Fruit fly (Drosophila melanogaster) whole organism, embryonic: ENCODE results near the gene wge.

Experiments used
- Abd-B ChIP-seq: fragments of 200-800 bp; sonication (Bioruptor generic); optimal IDR thresholded peaks from 2 replicates; lab custom pipeline; 2018; ENCODE audit warnings: missing biosample characterization, mild to moderate bottlenecking, missing genetic modification characterization, moderate library complexity
- CG10267 ChIP-seq: fragments of 200-800 bp; sonication (Bioruptor generic); optimal IDR thresholded peaks from 2 replicates; lab custom pipeline; 2018; ENCODE audit warnings: missing biosample characterization, mild to moderate bottlenecking, missing genetic modification characterization, moderate library complexity
- CG10654 ChIP-seq: fragments of 200-800 bp; sonication (Bioruptor generic); optimal IDR thresholded peaks from 2 replicates; lab custom pipeline; 2016; ENCODE audit warnings: missing biosample characterization, missing genetic modification characterization
- CG11093 ChIP-seq: fragments of 200-800 bp; sonication (Bioruptor generic); IDR thresholded peaks from 3 replicates; pipeline ENCODE4 v1.3.6; 2022; ENCODE audit warnings: missing biosample characterization, missing genetic modification characterization
- CG12104 ChIP-seq: fragments of 200-800 bp; sonication (Bioruptor generic); optimal IDR thresholded peaks from 3 replicates; lab custom pipeline; 2016; ENCODE audit warnings: missing biosample characterization, missing genetic modification characterization
- CG1647 ChIP-seq: fragments of 200-800 bp; sonication (Bioruptor generic); optimal IDR thresholded peaks from 3 replicates; lab custom pipeline; 2016; ENCODE audit warnings: missing biosample characterization, missing genetic modification characterization
- CG2199 ChIP-seq: fragments of 200-800 bp; sonication (Bioruptor generic); IDR thresholded peaks from 3 replicates; pipeline ENCODE4 v1.3.6; 2022; ENCODE audit warnings: missing biosample characterization, missing genetic modification characterization
- CG3163 ChIP-seq: fragments of 200-800 bp; sonication (Bioruptor generic); optimal IDR thresholded peaks from 3 replicates; lab custom pipeline; 2016; ENCODE audit warnings: missing biosample characterization, missing genetic modification characterization
- CG32772 ChIP-seq: fragments of 200-800 bp; sonication (Bioruptor generic); IDR thresholded peaks from 2 replicates; pipeline ENCODE4 v1.3.6; 2022; ENCODE audit warnings: missing biosample characterization, missing genetic modification characterization
- CG4360 ChIP-seq: fragments of 200-800 bp; sonication (Bioruptor generic); IDR thresholded peaks from 2 replicates; pipeline ENCODE4 v1.3.6; 2022; ENCODE audit warnings: missing biosample characterization, missing genetic modification characterization
- CG4424 ChIP-seq: fragments of 200-800 bp; sonication (Bioruptor generic); optimal IDR thresholded peaks from 3 replicates; lab custom pipeline; 2016; ENCODE audit warnings: missing biosample characterization, missing genetic modification characterization
- CG6689 ChIP-seq: fragments of 200-800 bp; sonication (Bioruptor generic); IDR thresholded peaks from 2 replicates; pipeline ENCODE4 v1.3.6; 2022; ENCODE audit warnings: missing biosample characterization, missing genetic modification characterization
- CG8359 ChIP-seq: fragments of 200-800 bp; sonication (Bioruptor generic); optimal IDR thresholded peaks from 2 replicates; lab custom pipeline; 2017; ENCODE audit warnings: missing biosample characterization, mild to moderate bottlenecking, missing genetic modification characterization, borderline replicate concordance
- CTCF ChIP-seq: fragments of 200-800 bp; sonication (Bioruptor generic); optimal IDR thresholded peaks from 2 replicates; lab custom pipeline; 2017; ENCODE audit warnings: missing biosample characterization, mild to moderate bottlenecking, missing genetic modification characterization, moderate library complexity
- Doc3 ChIP-seq: fragments of 200-800 bp; sonication (Bioruptor generic); IDR thresholded peaks from 3 replicates; pipeline ENCODE4 v1.3.6; 2022; ENCODE audit warnings: missing biosample characterization, missing genetic modification characterization; ENCODE audit not compliant: partially characterized antibody
- Drgx ChIP-seq: fragments of 200-800 bp; sonication (Bioruptor generic); IDR thresholded peaks from 2 replicates; pipeline ENCODE4 v1.3.6; 2022; ENCODE audit warnings: missing biosample characterization, missing genetic modification characterization
- Lpt ChIP-seq: fragments of >200 bp; optimal IDR thresholded peaks from 2 replicates; lab custom pipeline; 2018; ENCODE audit warnings: missing biosample characterization, missing genetic modification characterization
- NC2β ChIP-seq: fragments of 200-800 bp; sonication (Bioruptor generic); optimal IDR thresholded peaks from 2 replicates; lab custom pipeline; 2016; ENCODE audit warnings: missing biosample characterization, missing genetic modification characterization
- Tbp ChIP-seq: fragments of >200 bp; optimal IDR thresholded peaks from 2 replicates; lab custom pipeline; 2018; ENCODE audit warnings: missing biosample characterization, missing genetic modification characterization
- Trl ChIP-seq, 3 experiments: fragments of >200 bp in 2 of 3; fragments of 200-800 bp in 1 of 3; sonication (Bioruptor generic) in 1 of 3; optimal IDR thresholded peaks; 2 replicates in 1 of 3; 3 replicates in 2 of 3; lab custom pipeline; 2016 to 2017; ENCODE audit warnings: missing biosample characterization in 1 of 3, missing genetic modification characterization in 1 of 3
- YL-1 ChIP-seq: fragments of 200-800 bp; sonication (Bioruptor generic); optimal IDR thresholded peaks from 3 replicates; lab custom pipeline; 2017; ENCODE audit warnings: missing biosample characterization, mild to moderate bottlenecking, missing genetic modification characterization
- bsh ChIP-seq, 2 experiments: fragments of 200-800 bp; sonication (Bioruptor generic); optimal IDR thresholded peaks; 2 replicates each; lab custom pipeline; 2017 to 2018; ENCODE audit warnings: mild to moderate bottlenecking in 2 of 2, missing biosample characterization in 2 of 2, missing genetic modification characterization in 2 of 2, moderate library complexity in 1 of 2
- cwo ChIP-seq: fragments of 200-800 bp; sonication (Bioruptor generic); optimal IDR thresholded peaks from 3 replicates; lab custom pipeline; 2017; ENCODE audit warnings: missing biosample characterization, missing genetic modification characterization, mild to moderate bottlenecking, moderate library complexity, missing genetic modification reagents
- danr ChIP-seq: fragments of 200-800 bp; sonication (Bioruptor generic); IDR thresholded peaks from 2 replicates; pipeline ENCODE4 v1.3.6; 2022; ENCODE audit warnings: missing biosample characterization, missing genetic modification characterization
- emc ChIP-seq: fragments of 200-800 bp; sonication (Bioruptor generic); optimal IDR thresholded peaks from 2 replicates; lab custom pipeline; 2016; ENCODE audit warnings: missing biosample characterization, missing genetic modification characterization
- en ChIP-seq: fragments of 200-800 bp; sonication (Bioruptor generic); optimal IDR thresholded peaks from 2 replicates; lab custom pipeline; 2016; ENCODE audit warnings: missing biosample characterization, missing genetic modification characterization
- esg ChIP-seq: fragments of 200-800 bp; sonication (Bioruptor generic); conservative IDR thresholded peaks from 2 replicates; pipeline ENCODE4 v1.3.6; 2022; ENCODE audit warnings: missing biosample characterization, missing genetic modification characterization
- eyg ChIP-seq: fragments of 200-800 bp; sonication (Bioruptor generic); optimal IDR thresholded peaks from 3 replicates; lab custom pipeline; 2016; ENCODE audit warnings: missing biosample characterization, missing genetic modification characterization
- gsb-n ChIP-seq: fragments of 200-800 bp; sonication (Bioruptor generic); optimal IDR thresholded peaks from 3 replicates; lab custom pipeline; 2018; ENCODE audit warnings: missing biosample characterization, mild to moderate bottlenecking, missing genetic modification characterization
- hbn ChIP-seq: fragments of 200-800 bp; sonication (Bioruptor generic); IDR thresholded peaks from 2 replicates; pipeline ENCODE4 v1.3.6; 2022; ENCODE audit warnings: missing biosample characterization, missing genetic modification characterization; ENCODE audit not compliant: partially characterized antibody
- kni ChIP-seq: fragments of 200-800 bp; sonication (Bioruptor generic); optimal IDR thresholded peaks from 3 replicates; lab custom pipeline; 2017; ENCODE audit warnings: mild to moderate bottlenecking, missing biosample characterization, missing genetic modification reagents, missing genetic modification characterization
- knrl ChIP-seq: fragments of 200-800 bp; sonication (Bioruptor generic); IDR thresholded peaks from 3 replicates; pipeline ENCODE4 v1.3.6; 2022; ENCODE audit warnings: missing biosample characterization, missing genetic modification characterization; ENCODE audit not compliant: partially characterized antibody
- luna ChIP-seq: fragments of 200-800 bp; sonication (Bioruptor generic); optimal IDR thresholded peaks from 2 replicates; lab custom pipeline; 2016; ENCODE audit warnings: missing biosample characterization, missing genetic modification characterization
- mam ChIP-seq: fragments of 200-800 bp; sonication (Bioruptor generic); optimal IDR thresholded peaks from 3 replicates; lab custom pipeline; 2016; ENCODE audit warnings: missing biosample characterization, missing genetic modification characterization
- nerfin-1 ChIP-seq: fragments of 200-800 bp; sonication (Bioruptor generic); optimal IDR thresholded peaks from 3 replicates; lab custom pipeline; 2019; ENCODE audit warnings: missing biosample characterization, mild to moderate bottlenecking, missing genetic modification characterization, moderate library complexity
- pb ChIP-seq: fragments of 200-800 bp; sonication (Bioruptor generic); optimal IDR thresholded peaks from 3 replicates; lab custom pipeline; 2016; ENCODE audit warnings: missing biosample characterization, missing genetic modification characterization
- pfk ChIP-seq: fragments of 200-800 bp; sonication (Bioruptor generic); optimal IDR thresholded peaks from 2 replicates; lab custom pipeline; 2018; ENCODE audit warnings: missing biosample characterization, mild to moderate bottlenecking, missing genetic modification characterization, moderate library complexity
- prd ChIP-seq, 3 experiments: fragments of >200 bp in 2 of 3; fragments of 200-800 bp in 1 of 3; sonication (Bioruptor generic) in 1 of 3; optimal IDR thresholded peaks in 2 of 3; IDR thresholded peaks in 1 of 3; 2 replicates in 2 of 3; 3 replicates in 1 of 3; pipeline versions ENCODE4 v1.3.6 to Lab custom; 2017 to 2022; ENCODE audit warnings: missing biosample characterization in 1 of 3, missing genetic modification characterization in 1 of 3
- pros ChIP-seq: fragments of 200-800 bp; sonication (Bioruptor generic); optimal IDR thresholded peaks from 3 replicates; lab custom pipeline; 2019; ENCODE audit warnings: missing biosample characterization, mild to moderate bottlenecking, missing genetic modification characterization, moderate library complexity
- pum ChIP-seq: fragments of 200-800 bp; sonication (Bioruptor generic); optimal IDR thresholded peaks from 2 replicates; lab custom pipeline; 2016; ENCODE audit warnings: missing biosample characterization, missing genetic modification characterization
- salm ChIP-seq: fragments of 200-800 bp; sonication (Bioruptor generic); optimal IDR thresholded peaks from 2 replicates; lab custom pipeline; 2018; ENCODE audit warnings: missing biosample characterization, mild to moderate bottlenecking, missing genetic modification characterization
- sens ChIP-seq: fragments of 200-800 bp; sonication (Bioruptor generic); peaks from one replicate; lab custom pipeline; 2016; ENCODE audit warnings: missing biosample characterization, missing genetic modification characterization
- seq ChIP-seq: fragments of 200-800 bp; sonication (Bioruptor generic); IDR thresholded peaks from 2 replicates; pipeline ENCODE4 v1.3.6; 2022; ENCODE audit warnings: missing biosample characterization, missing genetic modification characterization
- tap ChIP-seq: fragments of 200-800 bp; optimal IDR thresholded peaks from 3 replicates; lab custom pipeline; 2019; ENCODE audit warnings: missing biosample characterization, mild to moderate bottlenecking, missing genetic modification characterization, moderate library complexity
- twi ChIP-seq: fragments of 200-800 bp; optimal IDR thresholded peaks from 2 replicates; lab custom pipeline; 2019; ENCODE audit warnings: missing biosample characterization, mild to moderate bottlenecking, missing genetic modification characterization, moderate library complexity

wge gene

DNA sequence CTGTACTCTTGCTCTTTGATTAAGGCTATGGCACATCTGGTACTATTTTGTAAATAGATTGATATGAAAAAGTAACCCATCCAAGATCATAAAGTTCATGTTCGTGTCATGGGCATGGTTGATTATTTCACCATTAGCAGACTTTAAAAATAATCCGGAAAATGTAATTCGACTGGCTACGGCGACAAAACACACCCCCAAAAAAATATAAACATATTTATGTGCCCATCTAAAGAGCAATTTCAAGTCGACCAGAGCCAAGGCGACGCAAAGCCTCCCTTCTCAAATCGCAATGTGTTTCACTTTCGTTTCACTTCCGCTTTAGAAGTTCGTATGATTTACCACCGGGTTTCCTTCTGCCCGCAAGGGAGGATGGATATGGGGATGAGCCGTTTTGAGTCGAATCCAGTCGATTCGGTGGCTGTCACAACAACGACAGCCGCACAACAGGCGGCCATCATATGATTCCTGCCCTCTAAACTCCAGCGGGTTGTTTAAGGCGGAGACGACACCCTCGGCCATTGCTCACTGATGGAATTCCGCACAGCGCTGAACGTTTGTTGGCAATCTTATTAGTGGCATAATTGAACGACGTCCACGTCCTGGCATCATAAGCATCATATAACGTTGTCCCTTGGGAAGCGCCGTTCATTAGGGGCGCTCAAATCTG, 1.9 kb downstream of the wge start (continued):
- TF ChIP-seq bsh (GFP tag; optimal IDR thresholded peaks at IDR 0.05; lab: Kevin White, UChicago) = no peak
- peak; percentile 79 for TF ChIP-seq gsb-n (tag; lab: Kevin White, UChicago)
- TF ChIP-seq prd (optimal IDR thresholded peaks at IDR 0.05; lab: Kevin White, UChicago) = no peak
- TF ChIP-seq prd (GFP tag; IDR thresholded peaks at IDR 0.05; lab: Robert Waterston, UW) = no peak
- peak; percentile 98 for TF ChIP-seq nerfin-1 (tag; lab: Kevin White, UChicago)
- peak; percentile 18 for TF ChIP-seq kni (GFP tag; lab: Kevin White, UChicago)
- peak; percentile 99 for TF ChIP-seq pros
- no peak for TF ChIP-seq CG4424 (GFP tag; lab: Kevin White, UChicago)

DNA sequence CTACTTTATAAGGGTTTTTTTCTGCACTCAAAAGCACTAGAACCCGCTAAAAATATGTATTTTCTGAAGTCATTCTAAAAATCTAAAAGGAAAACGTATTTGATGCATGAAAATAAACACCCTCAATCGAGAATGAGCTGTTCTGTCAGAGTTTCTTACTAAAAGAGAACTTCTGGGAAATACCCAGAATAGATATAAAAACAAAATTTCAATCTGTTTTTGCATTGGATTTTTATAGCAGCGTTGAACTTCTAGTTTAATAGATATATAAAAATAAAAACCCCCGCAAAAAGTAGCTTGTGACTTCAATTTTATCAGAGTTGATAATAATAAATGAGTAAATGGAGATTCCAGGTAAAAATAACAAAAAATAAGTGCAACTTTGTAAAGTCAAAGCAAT, 2.5 kb downstream of the wge start:
- TF ChIP-seq CG4360 (GFP tag; lab: Robert Waterston, UW) = no peak
- TF ChIP-seq pb (GFP tag; lab: Kevin White, UChicago) = no peak
- peak; percentile 57 for TF ChIP-seq sens (GFP tag; lab: Kevin White, UChicago)

dm6 chr3R:22717863-22718262, 3.1 kb downstream of the wge start:
- no peak for TF ChIP-seq CG32772
- no peak for TF ChIP-seq CTCF (GFP tag; lab: Kevin White, UChicago)
- peak; percentile 23 for TF ChIP-seq kni (GFP tag; lab: Kevin White, UChicago)
- no peak for TF ChIP-seq CG8359
- peak; percentile 9 for TF ChIP-seq twi (tag; lab: Kevin White, UChicago)
- TF ChIP-seq seq (GFP tag; lab: Robert Waterston, UW) = 0 out of 2 replicates have a peak, but pooled peaks have one; percentile 7
- TF ChIP-seq CG10654 (GFP tag; lab: Kevin White, UChicago) = no peak
- TF ChIP-seq knrl (GFP tag; lab: Robert Waterston, UW) = no peak
- TF ChIP-seq Trl (optimal IDR thresholded peaks at IDR 0.05; lab: Kevin White, UChicago) = no peak
- TF ChIP-seq Trl (GFP tag; optimal IDR thresholded peaks at IDR 0.05; lab: Kevin White, UChicago) = no peak
- no peak for TF ChIP-seq cwo (GFP tag; lab: Kevin White, UChicago)
- no peak for TF ChIP-seq CG1647
- TF ChIP-seq Tbp (GFP tag; lab: Kevin White, UChicago) = no peak
- no peak for TF ChIP-seq esg
- peak; percentile 31 for TF ChIP-seq nerfin-1 (tag; lab: Kevin White, UChicago)
- TF ChIP-seq pros = peak; percentile 94
- no peak for TF ChIP-seq CG3163
- no peak for TF ChIP-seq eyg (GFP tag; lab: Kevin White, UChicago)
- TF ChIP-seq Drgx (GFP tag; lab: Robert Waterston, UW) = no peak
- TF ChIP-seq danr = no peak

- no peak for TF ChIP-seq CG6689 (GFP tag; lab: Robert Waterston, UW)
- TF ChIP-seq CG4360 (GFP tag; lab: Robert Waterston, UW) = no peak
- no peak for TF ChIP-seq salm (tag; lab: Kevin White, UChicago)
- TF ChIP-seq pfk (GFP tag; lab: Kevin White, UChicago) = no peak
- no peak for TF ChIP-seq Doc3 (GFP tag; lab: Robert Waterston, UW)
- TF ChIP-seq CG12104 (GFP tag; lab: Kevin White, UChicago) = no peak
- TF ChIP-seq emc = no peak
- TF ChIP-seq NC2β (GFP tag; lab: Kevin White, UChicago) = no peak
- TF ChIP-seq en (GFP tag; lab: Kevin White, UChicago) = no peak
- TF ChIP-seq Abd-B (GFP tag; lab: Kevin White, UChicago) = no peak
- no peak for TF ChIP-seq hbn
- TF ChIP-seq tap (tag; lab: Kevin White, UChicago) = no peak
- no peak for TF ChIP-seq CG2199 (GFP tag; lab: Robert Waterston, UW)
- TF ChIP-seq mam (GFP tag; lab: Kevin White, UChicago) = no peak
- no peak for TF ChIP-seq luna
- TF ChIP-seq Lpt (GFP tag; lab: Kevin White, UChicago) = no peak
- no peak for TF ChIP-seq YL-1 (GFP tag; lab: Kevin White, UChicago)
- no peak for TF ChIP-seq CG11093 (GFP tag; lab: Robert Waterston, UW)
- TF ChIP-seq CG10267 (tag; lab: Kevin White, UChicago) = no peak
- TF ChIP-seq pum (GFP tag; lab: Kevin White, UChicago) = no peak
Measured at dm6 chr3R:22710662-22711061, 10.3 kb downstream of the wge start, which contains the start of gene CG4907. TSS of gene CG4907 (minus strand) at chr3R:22710762.
